Worm (Caenorhabditis elegans): ENCODE results near the gene ZK792.5.

Gene ZK792.5

ce11 chrIV:11700752-11701151 lies 12.8 kb upstream of the ZK792.5 start, which contains the start of gene dpy-20:
TSS of gene dpy-20 (minus strand) at chrIV:11700852.
- TF ChIP-seq unc-39 (tag; optimal IDR thresholded peaks at IDR 0.05) (no peak), elt-3 (tag; optimal IDR thresholded peaks at IDR 0.05) (no peak), nhr-129 (tag; optimal IDR thresholded peaks at IDR 0.05) (no peak), sma-3 (GFP tag; optimal IDR thresholded peaks at IDR 0.05) (no peak), mbf-1 (tag; optimal IDR thresholded peaks at IDR 0.05) (no peak), nhr-23 (tag; optimal IDR thresholded peaks at IDR 0.05) (no peak), sem-4 (tag; optimal IDR thresholded peaks at IDR 0.05) (no peak), ceh-82 (tag; optimal IDR thresholded peaks at IDR 0.05) (no peak), gmeb-1 (tag; optimal IDR thresholded peaks at IDR 0.05) (no peak), alr-1 (tag; optimal IDR thresholded peaks at IDR 0.05) (no peak), nhr-11 (tag; optimal IDR thresholded peaks at IDR 0.05) (no peak), lin-11 (tag; optimal IDR thresholded peaks at IDR 0.05) (no peak), ceh-16 (tag; optimal IDR thresholded peaks at IDR 0.05) (no peak), lin-39 (tag; optimal IDR thresholded peaks at IDR 0.05) (no peak), R02D3.7 (tag; optimal IDR thresholded peaks at IDR 0.05) (no peak), ztf-11 (tag; optimal IDR thresholded peaks at IDR 0.05) (no peak), nhr-10 (tag; optimal IDR thresholded peaks at IDR 0.05) (no peak), lsy-2 (tag; optimal IDR thresholded peaks at IDR 0.05) (no peak), dmd-4 (tag; optimal IDR thresholded peaks at IDR 0.05) (no peak), egl-27 (tag; optimal IDR thresholded peaks at IDR 0.05) (no peak)

- TF ChIP-seq nhr-21 (tag; optimal IDR thresholded peaks at IDR 0.05) (peak; percentile 32), fos-1 (tag; optimal IDR thresholded peaks at IDR 0.05) (peak; percentile 31), lsy-2 (tag; optimal IDR thresholded peaks at IDR 0.05) (no peak), sem-4 (tag; optimal IDR thresholded peaks at IDR 0.05) (peak; percentile 13), egl-27 (tag; optimal IDR thresholded peaks at IDR 0.05) (peak; percentile 67), lin-13 (GFP tag; optimal IDR thresholded peaks at IDR 0.05) (no peak), gmeb-1 (tag; optimal IDR thresholded peaks at IDR 0.05) (no peak), ceh-16 (tag; optimal IDR thresholded peaks at IDR 0.05) (peak; percentile 28), snpc-4 (tag; optimal IDR thresholded peaks at IDR 0.05) (no peak), sma-9 (GFP tag; optimal IDR thresholded peaks at IDR 0.05) (peak; percentile 26), sma-9 (tag; optimal IDR thresholded peaks at IDR 0.05) (no peak), mab-5 (tag; optimal IDR thresholded peaks at IDR 0.05) (no peak), sma-3 (GFP tag; optimal IDR thresholded peaks at IDR 0.05) (peak; percentile 24), crh-2 (tag; optimal IDR thresholded peaks at IDR 0.05) (peak; percentile 35), nhr-25 (tag; optimal IDR thresholded peaks at IDR 0.05) (peak; percentile 61), blmp-1 (tag; optimal IDR thresholded peaks at IDR 0.05; ENCODE audit: insufficient read depth) (peak; percentile 93)
Measured at ce11 chrIV:11700100-11700499, 12.2 kb upstream of the ZK792.5 start.

- TF ChIP-seq lin-11 (tag; optimal IDR thresholded peaks at IDR 0.05) (no peak), ceh-82 (tag; optimal IDR thresholded peaks at IDR 0.05) (no peak), mab-5 (tag; optimal IDR thresholded peaks at IDR 0.05) (no peak), gmeb-1 (tag; optimal IDR thresholded peaks at IDR 0.05) (no peak), nhr-23 (tag; optimal IDR thresholded peaks at IDR 0.05) (no peak), nhr-25 (tag; optimal IDR thresholded peaks at IDR 0.05) (no peak)
Measured at ce11 chrIV:11697514-11697913, 9.6 kb upstream of the ZK792.5 start.

- TF ChIP-seq sma-3 (GFP tag; optimal IDR thresholded peaks at IDR 0.05) (no peak), mdl-1 (tag; optimal IDR thresholded peaks at IDR 0.05) (no peak), elt-3 (tag; optimal IDR thresholded peaks at IDR 0.05) (no peak), unc-62 (GFP tag; optimal IDR thresholded peaks at IDR 0.05) (no peak), lin-11 (tag; optimal IDR thresholded peaks at IDR 0.05) (no peak), nhr-77 (tag; optimal IDR thresholded peaks at IDR 0.05) (no peak), ztf-4 (tag; optimal IDR thresholded peaks at IDR 0.05) (no peak), nhr-10 (tag; optimal IDR thresholded peaks at IDR 0.05) (no peak), egl-27 (tag; optimal IDR thresholded peaks at IDR 0.05) (no peak), snpc-4 (tag; optimal IDR thresholded peaks at IDR 0.05) (no peak), elt-1 (tag; optimal IDR thresholded peaks at IDR 0.05) (no peak), sem-4 (tag; optimal IDR thresholded peaks at IDR 0.05) (no peak), skn-1 (tag; optimal IDR thresholded peaks at IDR 0.05) (no peak), lin-13 (GFP tag; optimal IDR thresholded peaks at IDR 0.05) (no peak), fos-1 (tag; optimal IDR thresholded peaks at IDR 0.05) (no peak), ceh-82 (tag; optimal IDR thresholded peaks at IDR 0.05) (no peak)
Measured at ce11 chrIV:11695634-11696033, 7.7 kb upstream of the ZK792.5 start.

Data from whole organism, L2 larva.